Fruit fly (Drosophila melanogaster) whole organism, pupa: Measurements from ENCODE around the gene Sec24CD.

Source experiments
- CG10348 ChIP-seq: fragments of 200-800 bp; sonication (Bioruptor generic); IDR thresholded peaks from 2 replicates; pipeline ENCODE4 v1.3.6; 2022; ENCODE audit warnings: missing biosample characterization, missing genetic modification characterization
- CG12605 ChIP-seq: fragments of 200-800 bp; sonication (Bioruptor generic); IDR thresholded peaks from 2 replicates; pipeline ENCODE4 v1.3.6; 2022; ENCODE audit warnings: missing biosample characterization, missing genetic modification characterization
- CG13204 ChIP-seq: fragments of 200-800 bp; sonication (Bioruptor generic); optimal IDR thresholded peaks from 2 replicates; lab custom pipeline; 2018; ENCODE audit warnings: missing biosample characterization, mild to moderate bottlenecking, missing genetic modification characterization, moderate library complexity
- CG14655 ChIP-seq: fragments of 200-800 bp; sonication (Bioruptor generic); optimal IDR thresholded peaks from 3 replicates; lab custom pipeline; 2017; ENCODE audit warnings: mild to moderate bottlenecking, missing biosample characterization, missing genetic modification reagents, missing genetic modification characterization
- CG15710 ChIP-seq: fragments of 200-800 bp; sonication (Bioruptor generic); optimal IDR thresholded peaks from 2 replicates; lab custom pipeline; 2018; ENCODE audit warnings: missing biosample characterization, mild to moderate bottlenecking, missing genetic modification characterization, moderate library complexity
- CG17806 ChIP-seq: fragments of 200-800 bp; sonication (Bioruptor generic); optimal IDR thresholded peaks from 2 replicates; lab custom pipeline; 2018; ENCODE audit warnings: missing biosample characterization, mild to moderate bottlenecking, missing genetic modification characterization, moderate library complexity
- CG32121 ChIP-seq: fragments of 200-800 bp; sonication (Bioruptor generic); IDR thresholded peaks from 2 replicates; pipeline ENCODE4 v1.3.6; 2022; ENCODE audit warnings: missing biosample characterization, missing genetic modification characterization
- CG34367 ChIP-seq: fragments of 200-800 bp; sonication (Bioruptor generic); optimal IDR thresholded peaks from 2 replicates; lab custom pipeline; 2018; ENCODE audit warnings: missing biosample characterization, mild to moderate bottlenecking, missing genetic modification characterization
- CG4496 ChIP-seq: fragments of 200-800 bp; sonication (Bioruptor generic); IDR thresholded peaks from 3 replicates; pipeline ENCODE4 v1.3.6; 2022; ENCODE audit warnings: missing biosample characterization, missing genetic modification characterization
- CG8159 ChIP-seq: fragments of 200-800 bp; sonication (Bioruptor generic); optimal IDR thresholded peaks from 3 replicates; lab custom pipeline; 2018; ENCODE audit warnings: missing biosample characterization, mild to moderate bottlenecking, missing genetic modification characterization, moderate library complexity
- CG8301 ChIP-seq: fragments of 200-800 bp; sonication (Bioruptor generic); optimal IDR thresholded peaks from 2 replicates; lab custom pipeline; 2018; ENCODE audit warnings: missing biosample characterization, mild to moderate bottlenecking, missing genetic modification characterization
- CG9948 ChIP-seq: fragments of 200-800 bp; sonication (Bioruptor generic); optimal IDR thresholded peaks from 2 replicates; lab custom pipeline; 2018; ENCODE audit warnings: missing biosample characterization, mild to moderate bottlenecking, missing genetic modification characterization, moderate library complexity
- D1 ChIP-seq: fragments of 200-800 bp; sonication (Bioruptor generic); optimal IDR thresholded peaks from 2 replicates; lab custom pipeline; 2018; ENCODE audit warnings: missing biosample characterization, mild to moderate bottlenecking, missing genetic modification characterization, moderate library complexity
- EcR ChIP-seq: fragments of 200-800 bp; sonication (Bioruptor generic); optimal IDR thresholded peaks from 3 replicates; lab custom pipeline; 2019; ENCODE audit warnings: missing biosample characterization, missing genetic modification characterization, mild to moderate bottlenecking, moderate library complexity, missing genetic modification reagents
- Ets98B ChIP-seq: fragments of 200-800 bp; sonication (Bioruptor generic); IDR thresholded peaks from 2 replicates; pipeline ENCODE4 v1.3.6; 2022; ENCODE audit warnings: missing biosample characterization, missing genetic modification characterization
- Pif1A ChIP-seq: fragments of 200-800 bp; sonication (Bioruptor generic); optimal IDR thresholded peaks from 3 replicates; lab custom pipeline; 2016; ENCODE audit warnings: missing biosample characterization, missing genetic modification characterization
- Pif1B ChIP-seq: fragments of 200-800 bp; sonication (Bioruptor generic); optimal IDR thresholded peaks from 3 replicates; lab custom pipeline; 2016; ENCODE audit warnings: missing biosample characterization, missing genetic modification characterization
- Snoo ChIP-seq: fragments of 200-800 bp; sonication (Bioruptor generic); optimal IDR thresholded peaks from 3 replicates; lab custom pipeline; 2017; ENCODE audit warnings: missing biosample characterization, mild to moderate bottlenecking, missing genetic modification characterization, inconsistent platforms
- fd96Ca ChIP-seq: fragments of 200-800 bp; sonication (Bioruptor generic); IDR thresholded peaks from 3 replicates; pipeline ENCODE4 v1.3.6; 2022; ENCODE audit warnings: missing biosample characterization, missing genetic modification characterization
- gl ChIP-seq: fragments of 200-800 bp; sonication (Bioruptor generic); optimal IDR thresholded peaks from 2 replicates; lab custom pipeline; 2018; ENCODE audit warnings: missing biosample characterization, mild to moderate bottlenecking, missing genetic modification characterization
- rn ChIP-seq: fragments of 200-800 bp; sonication (Bioruptor generic); IDR thresholded peaks from 2 replicates; pipeline ENCODE4 v1.3.6; 2022; ENCODE audit warnings: missing biosample characterization, missing genetic modification characterization

Gene Sec24CD

DNA sequence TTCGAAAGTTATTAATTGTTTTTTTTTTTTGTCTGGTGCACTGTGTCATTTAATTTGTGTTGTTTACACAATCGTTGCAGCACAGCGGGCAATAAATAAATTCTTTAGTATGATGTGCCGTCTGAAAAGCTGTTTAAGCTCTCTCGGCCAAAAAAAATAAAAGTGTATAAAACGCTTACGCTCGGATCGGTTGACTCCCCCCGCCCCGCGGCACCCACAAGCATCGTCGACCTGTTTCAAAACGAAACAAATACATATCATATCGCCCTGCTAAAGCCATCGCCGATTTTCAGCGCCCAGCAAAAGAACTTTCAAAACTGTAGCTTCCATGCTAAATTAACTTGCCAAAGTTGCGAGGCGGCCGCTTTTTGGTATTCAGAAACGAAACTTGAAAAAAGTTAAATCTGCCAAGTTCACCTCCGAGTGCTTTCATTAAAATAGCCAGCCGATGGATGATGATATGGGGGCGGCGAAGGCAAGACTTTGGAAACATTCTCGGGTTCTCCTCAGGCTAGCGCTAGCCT, 42.3 kb downstream of the Sec24CD start:
- TF ChIP-seq CG32121 (GFP tag; lab: Robert Waterston, UW) (no peak), EcR (peak; percentile 42)

DNA sequence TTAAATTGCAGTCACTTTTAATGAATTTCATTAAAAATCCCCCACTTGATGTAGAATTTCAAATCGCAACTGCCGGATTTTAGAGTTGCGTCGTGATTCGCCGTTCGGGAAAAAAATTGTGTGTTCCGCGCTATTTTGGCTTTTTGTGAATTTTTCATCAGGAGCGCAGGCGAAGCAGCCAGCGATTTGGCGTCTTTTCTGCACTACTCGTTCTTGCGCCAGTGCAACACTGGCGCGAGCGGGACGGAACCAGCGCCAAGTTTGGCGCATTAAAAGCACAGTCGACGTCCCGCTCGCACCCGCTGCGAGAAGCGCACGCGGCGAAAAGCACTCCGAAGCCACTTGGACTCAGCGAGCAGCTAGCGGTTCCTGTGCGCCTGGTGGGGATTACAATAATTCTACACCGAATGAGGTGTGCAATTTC, 43.3 kb downstream of the Sec24CD start:
- TF ChIP-seq rn (GFP tag; lab: Robert Waterston, UW) (no peak), Pif1B (peak; percentile 33), CG34367 (tag; lab: Kevin White, UChicago) (peak; percentile 12), CG10348 (no peak), Snoo (tag; lab: Kevin White, UChicago) (peak; percentile 81), CG14655 (GFP tag; lab: Kevin White, UChicago) (peak; percentile 32), fd96Ca (GFP tag; lab: Robert Waterston, UW) (no peak), D1 (tag; lab: Kevin White, UChicago) (no peak), CG8159 (tag; lab: Kevin White, UChicago) (peak; percentile 45), Ets98B (GFP tag; lab: Robert Waterston, UW) (no peak), CG13204 (GFP tag; lab: Kevin White, UChicago) (peak; percentile 41), CG8301 (tag; lab: Kevin White, UChicago) (peak; percentile 35), CG12605 (no peak), CG9948 (no peak), CG32121 (GFP tag; lab: Robert Waterston, UW) (no peak), gl (tag; lab: Kevin White, UChicago) (peak; percentile 65), CG17806 (tag; lab: Kevin White, UChicago) (peak; percentile 32), Pif1A (GFP tag; lab: Kevin White, UChicago) (peak; percentile 28), EcR (peak; percentile 87), CG15710 (tag; lab: Kevin White, UChicago) (peak; percentile 27)

DNA sequence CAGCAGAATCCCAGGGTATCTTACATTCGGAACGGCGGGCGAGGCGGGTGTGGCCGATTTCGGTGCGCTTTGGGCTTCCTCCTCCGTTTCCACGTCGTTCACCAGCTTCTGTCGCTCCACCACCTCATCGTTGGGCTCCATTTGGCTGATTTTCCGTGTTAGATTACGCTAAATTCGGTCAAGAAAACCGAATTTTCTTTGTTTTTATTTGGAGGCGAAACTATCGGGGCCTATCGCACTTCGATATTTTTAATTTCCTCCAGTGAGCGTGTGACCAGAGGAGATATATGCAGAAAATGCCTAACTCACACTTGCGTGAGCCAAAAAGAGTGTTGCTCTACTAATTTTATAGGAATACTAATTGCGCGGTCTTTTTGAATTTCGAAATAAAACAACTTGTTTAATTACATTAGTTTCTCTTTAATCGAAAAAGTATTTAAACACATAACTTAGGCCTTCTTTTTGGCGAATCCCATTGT, 44.5 kb downstream of the Sec24CD start, which contains the start of gene CG10874:
CG10874 (minus strand) TSS at position 264 of the 479 bp plus-strand sequence.
- no peak for TF ChIP-seq fd96Ca (GFP tag; lab: Robert Waterston, UW)
- TF ChIP-seq gl (tag; lab: Kevin White, UChicago) = no peak
- TF ChIP-seq EcR = no peak
- no peak for TF ChIP-seq CG32121 (GFP tag; lab: Robert Waterston, UW)
- no peak for TF ChIP-seq CG13204 (GFP tag; lab: Kevin White, UChicago)
- TF ChIP-seq CG8301 (tag; lab: Kevin White, UChicago) = no peak
- no peak for TF ChIP-seq CG17806 (tag; lab: Kevin White, UChicago)
- TF ChIP-seq CG4496 (GFP tag; lab: Robert Waterston, UW) = no peak
- no peak for TF ChIP-seq rn (GFP tag; lab: Robert Waterston, UW)
- no peak for TF ChIP-seq Snoo (tag; lab: Kevin White, UChicago)
- no peak for TF ChIP-seq CG14655 (GFP tag; lab: Kevin White, UChicago)
- TF ChIP-seq CG10348 = no peak
- no peak for TF ChIP-seq Ets98B (GFP tag; lab: Robert Waterston, UW)
- TF ChIP-seq Pif1A (GFP tag; lab: Kevin White, UChicago) = no peak
- TF ChIP-seq CG34367 (tag; lab: Kevin White, UChicago) = no peak
- no peak for TF ChIP-seq CG8159 (tag; lab: Kevin White, UChicago)
- no peak for TF ChIP-seq D1 (tag; lab: Kevin White, UChicago)
- no peak for TF ChIP-seq Pif1B
- TF ChIP-seq CG15710 (tag; lab: Kevin White, UChicago) = no peak
- no peak for TF ChIP-seq CG9948

DNA sequence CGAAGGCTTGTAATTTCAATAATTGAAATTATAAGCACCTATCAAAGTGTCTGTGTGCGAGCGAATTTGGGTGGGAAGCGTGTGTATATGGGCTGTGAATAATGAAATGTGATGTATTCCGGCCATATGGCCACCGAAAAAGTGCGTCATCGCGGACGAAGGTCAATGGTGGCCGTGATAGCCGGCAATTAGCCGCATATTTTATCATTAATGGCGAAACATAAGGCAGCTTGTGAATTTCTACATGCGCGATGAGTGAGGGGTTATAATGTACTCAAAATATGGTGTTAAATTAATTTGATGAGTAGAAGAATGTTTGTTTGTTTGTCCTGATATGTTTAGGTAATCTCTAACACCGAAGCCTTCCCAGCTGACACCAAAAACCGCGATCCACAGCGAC, 45.2 kb downstream of the Sec24CD start:
- TF ChIP-seq CG15710 (tag; lab: Kevin White, UChicago) (no peak), D1 (tag; lab: Kevin White, UChicago) (no peak), CG4496 (GFP tag; lab: Robert Waterston, UW) (no peak), Pif1B (no peak), gl (tag; lab: Kevin White, UChicago) (no peak), rn (GFP tag; lab: Robert Waterston, UW) (no peak), CG8301 (tag; lab: Kevin White, UChicago) (no peak), EcR (no peak), CG34367 (tag; lab: Kevin White, UChicago) (no peak), CG9948 (no peak), CG13204 (GFP tag; lab: Kevin White, UChicago) (no peak), CG12605 (no peak)

DNA sequence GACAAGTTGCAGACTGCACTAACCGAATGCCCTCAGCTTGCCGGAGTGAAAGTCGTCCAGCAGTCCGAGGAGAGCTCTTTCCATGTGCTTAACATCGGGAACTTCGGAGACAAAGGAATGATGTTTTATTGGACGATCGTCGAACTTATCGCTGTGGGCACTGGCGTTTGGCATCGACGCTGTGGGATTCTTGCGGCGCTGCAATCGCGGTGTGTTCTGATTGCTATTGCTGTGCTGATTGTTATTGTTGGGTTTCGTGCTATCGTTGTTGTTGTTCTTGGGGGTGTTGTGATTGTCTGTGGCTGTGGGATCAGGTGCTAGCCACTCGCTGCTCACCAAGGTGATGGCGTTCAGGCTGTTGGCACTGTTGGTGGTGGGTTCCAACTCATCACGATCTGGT, 46.0 kb downstream of the Sec24CD start:
- TF ChIP-seq CG12605 (no peak), Pif1A (GFP tag; lab: Kevin White, UChicago) (no peak), CG8159 (tag; lab: Kevin White, UChicago) (no peak), Pif1B (no peak), Snoo (tag; lab: Kevin White, UChicago) (no peak), CG8301 (tag; lab: Kevin White, UChicago) (no peak)

DNA sequence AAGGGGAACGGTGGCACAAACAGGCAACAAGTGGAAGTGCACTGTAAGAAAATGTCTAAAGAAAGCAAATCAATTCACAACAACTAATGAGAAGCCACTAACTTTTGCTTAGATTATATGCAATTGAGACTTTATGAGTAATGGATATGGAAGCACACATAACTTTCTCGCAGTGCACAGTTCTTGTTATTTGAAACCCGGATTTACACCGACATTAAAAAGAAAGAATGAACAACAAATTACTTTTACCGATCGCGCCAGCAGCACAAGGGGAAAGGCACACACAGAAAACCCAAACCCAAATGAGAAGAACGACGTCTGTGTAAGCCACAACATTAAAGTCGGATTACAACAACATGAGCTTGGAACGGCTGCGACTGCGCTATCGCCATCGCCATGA, 47.5 kb downstream of the Sec24CD start:
- no peak for TF ChIP-seq D1 (tag; lab: Kevin White, UChicago)
- TF ChIP-seq CG9948 = peak; percentile 45
- peak; percentile 82 for TF ChIP-seq Snoo (tag; lab: Kevin White, UChicago)
- TF ChIP-seq CG13204 (GFP tag; lab: Kevin White, UChicago) = no peak
- TF ChIP-seq CG32121 (GFP tag; lab: Robert Waterston, UW) = no peak
- TF ChIP-seq CG10348 = 0 out of 2 replicates have a peak, but pooled peaks have one; percentile 20
- peak; percentile 59; the same call in 1 of the 2 replicates for TF ChIP-seq CG12605
- no peak for TF ChIP-seq EcR
- TF ChIP-seq Ets98B (GFP tag; lab: Robert Waterston, UW) = peak; percentile 58
- TF ChIP-seq Pif1B = peak; percentile 64
- TF ChIP-seq fd96Ca (GFP tag; lab: Robert Waterston, UW) = peak; percentile 62; the same call in 2 of the 3 replicates
- no peak for TF ChIP-seq gl (tag; lab: Kevin White, UChicago)
- TF ChIP-seq CG17806 (tag; lab: Kevin White, UChicago) = peak; percentile 56
- TF ChIP-seq CG4496 (GFP tag; lab: Robert Waterston, UW) = peak; percentile 81
- peak; percentile 36 for TF ChIP-seq CG15710 (tag; lab: Kevin White, UChicago)
- peak; percentile 28 for TF ChIP-seq CG34367 (tag; lab: Kevin White, UChicago)
- TF ChIP-seq Pif1A (GFP tag; lab: Kevin White, UChicago) = peak; percentile 71
- TF ChIP-seq CG14655 (GFP tag; lab: Kevin White, UChicago) = peak; percentile 77
- peak; percentile 48 for TF ChIP-seq CG8159 (tag; lab: Kevin White, UChicago)
- peak; percentile 78 for TF ChIP-seq CG8301 (tag; lab: Kevin White, UChicago)
- TF ChIP-seq rn (GFP tag; lab: Robert Waterston, UW) = no peak
- TF ChIP-seq, all 21 proteins: peak for 15
